Worm (Caenorhabditis elegans): ENCODE measurements around the gene spp-24.

The spp-24 gene

DNA sequence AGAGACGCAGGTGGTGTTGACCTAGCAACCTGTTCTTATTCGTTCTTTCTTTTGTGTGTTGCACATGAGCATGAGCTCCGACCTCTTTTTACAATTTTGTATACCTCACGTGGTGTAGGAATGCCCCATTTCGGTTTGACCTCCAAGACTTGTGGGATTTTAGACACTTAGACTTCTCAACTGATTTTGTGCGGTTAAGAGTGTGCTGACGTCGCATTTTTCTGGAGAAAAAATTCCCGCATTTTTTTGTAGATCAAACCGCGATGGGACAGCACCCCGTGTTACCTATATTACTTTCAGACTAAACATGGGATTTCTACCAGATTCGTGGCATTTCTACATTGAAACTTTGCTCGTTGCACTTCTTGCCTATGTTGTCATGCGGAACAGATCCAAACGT is 12.0 kb upstream of the spp-24 start, which contains the start of gene sptl-1:
Gene sptl-1, plus strand, starts transcription at position 301 of the 400 bp plus-strand sequence.
- TF ChIP-seq madf-6 (GFP tag; IDR thresholded peaks at IDR 0.05): 0 out of 2 replicates have a peak, but pooled peaks have one; percentile 23
- TF ChIP-seq F23B12.7 (tag; optimal IDR thresholded peaks at IDR 0.05; ENCODE audit: insufficient read depth): no peak

- TF ChIP-seq sea-2 (GFP tag; IDR thresholded peaks at IDR 0.05): no peak
- TF ChIP-seq egl-44 (GFP tag; IDR thresholded peaks at IDR 0.05): no peak
- peak; percentile 35 for TF ChIP-seq nhr-80 (tag; optimal IDR thresholded peaks at IDR 0.05)
- peak; percentile 32 for TF ChIP-seq attf-5 (GFP tag; optimal IDR thresholded peaks at IDR 0.05)
These were observed 11.5 kb upstream of the spp-24 start for ce11 chrII:50862-51261.

- TF ChIP-seq madf-8 (GFP tag; conservative IDR thresholded peaks at IDR 0.05) (no peak), F57A8.1 (GFP tag; optimal IDR thresholded peaks at IDR 0.05) (no peak), B0336.3 (GFP tag; IDR thresholded peaks at IDR 0.05) (no peak), dpff-1 (tag; optimal IDR thresholded peaks at IDR 0.05) (no peak), ZK185.1 (tag; optimal IDR thresholded peaks at IDR 0.05; ENCODE audit: poor library complexity, severe bottlenecking) (no peak), hlh-12 (tag; optimal IDR thresholded peaks at IDR 0.05) (no peak), C06A6.2 (GFP tag; conservative IDR thresholded peaks at IDR 0.05) (no peak), B0035.1 (tag; optimal IDR thresholded peaks at IDR 0.05) (no peak), B0261.1 (tag; optimal IDR thresholded peaks at IDR 0.05) (no peak), F52B5.7 (tag; optimal IDR thresholded peaks at IDR 0.05) (no peak), egl-44 (GFP tag; IDR thresholded peaks at IDR 0.05) (no peak), sea-2 (GFP tag; IDR thresholded peaks at IDR 0.05) (no peak)
These were observed 7.9 kb upstream of the spp-24 start, which contains the start of gene C23H3.5 for ce11 chrII:47280-47679. Gene C23H3.5 (plus strand): TSS chrII:47580.

ce11 chrII:46116-46515 is 6.8 kb upstream of the spp-24 start, which contains the start of gene rpt-4:
Gene rpt-4 (minus strand): TSS chrII:46216.
- TF ChIP-seq mxl-1 (tag; optimal IDR thresholded peaks at IDR 0.05) (no peak), hlh-12 (tag; optimal IDR thresholded peaks at IDR 0.05) (no peak), B0261.1 (tag; optimal IDR thresholded peaks at IDR 0.05) (no peak), F10E7.11 (tag; optimal IDR thresholded peaks at IDR 0.05) (no peak), lin-35 (GFP tag; optimal IDR thresholded peaks at IDR 0.05) (no peak), madf-10 (tag; optimal IDR thresholded peaks at IDR 0.05) (no peak)

- no peak for TF ChIP-seq Y53G8AR.9 (GFP tag; conservative IDR thresholded peaks at IDR 0.05)
- TF ChIP-seq nhr-120 (GFP tag; IDR thresholded peaks at IDR 0.05): no peak
- no peak for TF ChIP-seq F23B12.7 (tag; optimal IDR thresholded peaks at IDR 0.05; ENCODE audit: insufficient read depth)
- TF ChIP-seq nfya-2 (GFP tag; IDR thresholded peaks at IDR 0.05): no peak
- no peak for TF ChIP-seq ztf-18 (tag; optimal IDR thresholded peaks at IDR 0.05)
- no peak for TF ChIP-seq ccch-3 (GFP tag; optimal IDR thresholded peaks at IDR 0.05)
- TF ChIP-seq dpl-1 (GFP tag; optimal IDR thresholded peaks at IDR 0.05): no peak
These were observed 5.4 kb upstream of the spp-24 start, which contains the start of gene rpoa-49 for ce11 chrII:44740-45139. Gene rpoa-49 (plus strand): TSS chrII:45040.

- no peak for TF ChIP-seq hsf-1 (GFP tag; IDR thresholded peaks at IDR 0.05)
- peak; percentile 17 for TF ChIP-seq dpl-1 (GFP tag; optimal IDR thresholded peaks at IDR 0.05)
- no peak for TF ChIP-seq egrh-3 (GFP tag; IDR thresholded peaks at IDR 0.05)
- no peak for TF ChIP-seq ceh-100 (GFP tag; IDR thresholded peaks at IDR 0.05)
- peak; percentile 44; the same call in 1 of the 2 replicates for TF ChIP-seq madf-6 (GFP tag; IDR thresholded peaks at IDR 0.05)
- TF ChIP-seq ZK185.1 (tag; optimal IDR thresholded peaks at IDR 0.05; ENCODE audit: poor library complexity, severe bottlenecking): peak; percentile 26
- TF ChIP-seq C06A6.2 (GFP tag; conservative IDR thresholded peaks at IDR 0.05): no peak
- no peak for TF ChIP-seq tlf-1 (GFP tag; optimal IDR thresholded peaks at IDR 0.05)
- TF ChIP-seq rec-8 (tag; optimal IDR thresholded peaks at IDR 0.05): no peak
- TF ChIP-seq lin-35 (GFP tag; optimal IDR thresholded peaks at IDR 0.05): peak in 1 of 3 experiments; percentile 57
- no peak for TF ChIP-seq snpc-4 (GFP tag; optimal IDR thresholded peaks at IDR 0.05)
- TF ChIP-seq snpc-4 (tag; optimal IDR thresholded peaks at IDR 0.05): peak in 2 of 4 experiments; percentile 4 to 37
- TF ChIP-seq cebp-1 (GFP tag; IDR thresholded peaks at IDR 0.05): no peak
- peak; percentile 10 for TF ChIP-seq cebp-1 (tag; optimal IDR thresholded peaks at IDR 0.05)
- TF ChIP-seq mel-28 (tag; optimal IDR thresholded peaks at IDR 0.05; ENCODE audit: borderline replicate concordance): no peak
- no peak for TF ChIP-seq lag-1 (GFP tag; IDR thresholded peaks at IDR 0.05)
- TF ChIP-seq athp-1 (tag; optimal IDR thresholded peaks at IDR 0.05): no peak
- peak; percentile 41; the same call in 1 of the 2 replicates for TF ChIP-seq dox-1 (GFP tag; IDR thresholded peaks at IDR 0.05)
- peak; percentile 41; the same call in 1 of the 2 replicates for TF ChIP-seq rcor-1 (GFP tag; IDR thresholded peaks at IDR 0.05)
These were observed 4.3 kb upstream of the spp-24 start, which contains the start of gene nfyc-1 for ce11 chrII:43640-44039. Gene nfyc-1 (plus strand): TSS chrII:43907.

All from whole organism, young adult.